Worm (Caenorhabditis elegans) whole organism, early embryonic: ENCODE results near the gene C27A7.8.

Experiments
- B0310.2 ChIP-seq: sonication (generic microtip); optimal IDR thresholded peaks from 2 replicates; lab custom pipeline; 2016; ENCODE audit warnings: mild to moderate bottlenecking, missing genetic modification characterization, missing compliant biosample characterization
- F13C5.2 ChIP-seq: sonication (generic microtip); optimal IDR thresholded peaks from 2 replicates; lab custom pipeline; 2017; ENCODE audit warnings: mild to moderate bottlenecking, missing genetic modification characterization, inconsistent platforms, missing compliant biosample characterization
- aly-1 ChIP-seq: sonication (generic microtip); optimal IDR thresholded peaks from 2 replicates; lab custom pipeline; 2016; ENCODE audit warnings: missing genetic modification characterization, missing compliant biosample characterization
- ama-1 ChIP-seq: fragments of 150-350 bp; optimal IDR thresholded peaks from 2 replicates; lab custom pipeline; 2014
- ceh-13 ChIP-seq: fragments of 200-800 bp; sonication (Bioruptor generic); optimal IDR thresholded peaks from 2 replicates; lab custom pipeline; 2018; ENCODE audit warnings: mild to moderate bottlenecking, missing genetic modification characterization, missing compliant biosample characterization
- ceh-36 ChIP-seq: sonication (generic microtip); optimal IDR thresholded peaks from 2 replicates; lab custom pipeline; 2016; ENCODE audit warnings: missing genetic modification characterization, inconsistent platforms, missing compliant biosample characterization
- ets-7 ChIP-seq: sonication (generic microtip); optimal IDR thresholded peaks from 2 replicates; lab custom pipeline; 2016; ENCODE audit warnings: missing genotype, missing genetic modification characterization, missing compliant biosample characterization
- flt-1 ChIP-seq: fragments of 200-800 bp; sonication (Bioruptor generic); IDR thresholded peaks from 2 replicates; pipeline ENCODE4 v1.3.6; 2022; ENCODE audit warnings: missing genetic modification characterization, missing compliant biosample characterization
- hmbx-1 ChIP-seq: sonication (generic microtip); optimal IDR thresholded peaks from 2 replicates; lab custom pipeline; 2016; ENCODE audit warnings: mild to moderate bottlenecking, missing genetic modification characterization, missing compliant biosample characterization
- hmg-4 ChIP-seq: fragments of 200-800 bp; sonication (Bioruptor generic); optimal IDR thresholded peaks from 2 replicates; lab custom pipeline; 2018; ENCODE audit warnings: mild to moderate bottlenecking, missing genetic modification characterization, missing compliant biosample characterization
- hnd-1 ChIP-seq: sonication (generic microtip); optimal IDR thresholded peaks from 2 replicates; lab custom pipeline; 2016; ENCODE audit warnings: missing genetic modification characterization, missing compliant biosample characterization
- pes-1 ChIP-seq: fragments of 200-800 bp; sonication (Bioruptor generic); IDR thresholded peaks from 2 replicates; pipeline ENCODE4 v1.3.6; 2022; ENCODE audit warnings: missing genetic modification reagents, missing genetic modification characterization, missing compliant biosample characterization
- scrt-1 ChIP-seq: fragments of 200-800 bp; sonication (Bioruptor generic); IDR thresholded peaks from 2 replicates; pipeline ENCODE4 v1.3.6; 2022; ENCODE audit warnings: missing genetic modification characterization, missing compliant biosample characterization
- sea-1 ChIP-seq: fragments of 200-800 bp; sonication (Bioruptor generic); conservative IDR thresholded peaks from 2 replicates; pipeline ENCODE4 v1.3.6; 2022; ENCODE audit warnings: missing genetic modification characterization, missing compliant biosample characterization
- tbx-11 ChIP-seq: fragments of 200-800 bp; sonication (Bioruptor generic); IDR thresholded peaks from 2 replicates; pipeline ENCODE4 v1.3.6; 2022; ENCODE audit warnings: missing genetic modification characterization, missing compliant biosample characterization
- tbx-37 ChIP-seq: fragments of 200-800 bp; sonication (Bioruptor generic); conservative IDR thresholded peaks from 2 replicates; pipeline ENCODE4 v1.3.6; 2022; ENCODE audit warnings: missing genetic modification reagents, missing genetic modification characterization, missing compliant biosample characterization
- tra-4 ChIP-seq: sonication (generic microtip); optimal IDR thresholded peaks from 2 replicates; lab custom pipeline; 2017; ENCODE audit warnings: missing genetic modification characterization, missing compliant biosample characterization

C27A7.8 gene

ce11 chrV:12153784-12154183 lies 827 bp downstream of the C27A7.8 start:
- TF ChIP-seq tbx-37 (GFP tag; lab: Robert Waterston, UW) = no peak
- TF ChIP-seq B0310.2 (tag; lab: Kevin White, UChicago) = no peak
- no peak for TF ChIP-seq F13C5.2
- TF ChIP-seq hmbx-1 (tag; lab: Kevin White, UChicago) = no peak
- TF ChIP-seq sea-1 (GFP tag; lab: Robert Waterston, UW) = no peak
- no peak for TF ChIP-seq tra-4 (tag; lab: Kevin White, UChicago)
- no peak for TF ChIP-seq pes-1 (GFP tag; lab: Robert Waterston, UW)
- TF ChIP-seq ceh-36 (tag; lab: Kevin White, UChicago) = no peak
- no peak for TF ChIP-seq flt-1 (GFP tag; lab: Robert Waterston, UW)
- TF ChIP-seq ceh-13 = no peak
- TF ChIP-seq scrt-1 (GFP tag; lab: Robert Waterston, UW) = no peak
- TF ChIP-seq tbx-11 (GFP tag; lab: Robert Waterston, UW) = no peak
- TF ChIP-seq aly-1 (tag; lab: Kevin White, UChicago) = no peak
- no peak for TF ChIP-seq ama-1 (lab: Kevin White, UChicago)
- TF ChIP-seq hnd-1 (tag; lab: Kevin White, UChicago) = no peak
- no peak for TF ChIP-seq hmg-4 (GFP tag; lab: Kevin White, UChicago)
- TF ChIP-seq ets-7 (tag; lab: Kevin White, UChicago) = no peak

ce11 chrV:12154554-12154953 lies 1.6 kb downstream of the C27A7.8 start, which contains the start of gene C27A7.9:
Gene C27A7.9, minus strand, starts transcription at chrV:12154654.
- no peak for TF ChIP-seq F13C5.2
- TF ChIP-seq hmbx-1 (tag; lab: Kevin White, UChicago) = no peak
- no peak for TF ChIP-seq tbx-11 (GFP tag; lab: Robert Waterston, UW)
- no peak for TF ChIP-seq hmg-4 (GFP tag; lab: Kevin White, UChicago)
- TF ChIP-seq ceh-13 = no peak
- TF ChIP-seq sea-1 (GFP tag; lab: Robert Waterston, UW) = no peak
- TF ChIP-seq tra-4 (tag; lab: Kevin White, UChicago) = no peak
- no peak for TF ChIP-seq B0310.2 (tag; lab: Kevin White, UChicago)
- no peak for TF ChIP-seq flt-1 (GFP tag; lab: Robert Waterston, UW)
- no peak for TF ChIP-seq tbx-37 (GFP tag; lab: Robert Waterston, UW)
- no peak for TF ChIP-seq ama-1 (lab: Kevin White, UChicago)

DNA sequence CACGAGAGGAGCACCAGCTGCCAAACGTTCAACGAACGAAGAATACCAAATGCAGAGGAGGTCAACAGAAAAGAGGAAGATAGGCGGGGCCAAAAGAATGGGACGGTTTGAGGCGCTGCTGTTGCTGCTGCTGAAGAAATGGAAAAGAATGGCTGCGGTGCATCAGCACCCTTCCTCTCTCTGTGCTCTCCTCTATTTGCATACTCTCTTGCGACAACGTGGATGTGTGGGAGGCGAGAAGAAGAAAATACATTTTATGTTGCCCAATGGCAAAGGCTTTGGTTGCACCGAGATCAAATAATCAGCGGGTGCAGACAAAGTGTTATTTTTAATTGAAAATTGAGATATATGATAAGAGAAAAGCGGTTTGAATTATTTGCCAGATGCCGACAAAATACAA lies 5.4 kb downstream of the C27A7.8 start:
- TF ChIP-seq sea-1 (GFP tag; lab: Robert Waterston, UW) (no peak), tbx-37 (GFP tag; lab: Robert Waterston, UW) (no peak), F13C5.2 (no peak), hnd-1 (tag; lab: Kevin White, UChicago) (no peak), scrt-1 (GFP tag; lab: Robert Waterston, UW) (no peak), aly-1 (tag; lab: Kevin White, UChicago) (no peak), flt-1 (GFP tag; lab: Robert Waterston, UW) (no peak), tra-4 (tag; lab: Kevin White, UChicago) (no peak), ets-7 (tag; lab: Kevin White, UChicago) (no peak), hmbx-1 (tag; lab: Kevin White, UChicago) (no peak), hmg-4 (GFP tag; lab: Kevin White, UChicago) (no peak), B0310.2 (tag; lab: Kevin White, UChicago) (no peak)

DNA sequence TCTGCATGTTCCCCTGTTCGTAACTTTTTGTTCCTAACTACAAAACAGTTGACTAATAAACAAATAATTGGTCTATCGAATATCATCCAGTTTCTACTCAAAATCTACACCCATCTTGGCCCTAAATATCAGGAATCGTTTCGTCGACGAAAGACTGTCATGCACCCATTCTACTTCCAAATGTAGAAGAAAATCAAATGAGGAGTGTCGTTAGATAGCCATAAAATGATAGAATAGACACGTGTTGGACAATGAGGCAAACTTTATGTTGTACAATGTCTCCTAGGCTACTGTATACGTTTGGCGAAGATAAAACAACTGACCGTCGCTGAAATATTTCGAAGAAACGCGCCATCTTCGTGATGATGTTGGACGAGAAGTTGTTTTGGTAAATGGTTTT lies 7.0 kb downstream of the C27A7.8 start:
- TF ChIP-seq scrt-1 (GFP tag; lab: Robert Waterston, UW) (no peak), pes-1 (GFP tag; lab: Robert Waterston, UW) (no peak), B0310.2 (tag; lab: Kevin White, UChicago) (no peak), tbx-11 (GFP tag; lab: Robert Waterston, UW) (no peak), aly-1 (tag; lab: Kevin White, UChicago) (no peak), flt-1 (GFP tag; lab: Robert Waterston, UW) (no peak), hnd-1 (tag; lab: Kevin White, UChicago) (no peak)

ce11 chrV:12161157-12161556 lies 8.2 kb downstream of the C27A7.8 start:
- TF ChIP-seq flt-1 (GFP tag; lab: Robert Waterston, UW) (no peak), ama-1 (lab: Kevin White, UChicago) (no peak), tra-4 (tag; lab: Kevin White, UChicago) (no peak), hnd-1 (tag; lab: Kevin White, UChicago) (no peak), ceh-13 (no peak), sea-1 (GFP tag; lab: Robert Waterston, UW) (no peak), hmbx-1 (tag; lab: Kevin White, UChicago) (no peak), aly-1 (tag; lab: Kevin White, UChicago) (no peak), tbx-37 (GFP tag; lab: Robert Waterston, UW) (no peak), pes-1 (GFP tag; lab: Robert Waterston, UW) (no peak), B0310.2 (tag; lab: Kevin White, UChicago) (no peak), F13C5.2 (no peak), ets-7 (tag; lab: Kevin White, UChicago) (no peak), scrt-1 (GFP tag; lab: Robert Waterston, UW) (no peak), tbx-11 (GFP tag; lab: Robert Waterston, UW) (no peak), hmg-4 (GFP tag; lab: Kevin White, UChicago) (no peak)

DNA sequence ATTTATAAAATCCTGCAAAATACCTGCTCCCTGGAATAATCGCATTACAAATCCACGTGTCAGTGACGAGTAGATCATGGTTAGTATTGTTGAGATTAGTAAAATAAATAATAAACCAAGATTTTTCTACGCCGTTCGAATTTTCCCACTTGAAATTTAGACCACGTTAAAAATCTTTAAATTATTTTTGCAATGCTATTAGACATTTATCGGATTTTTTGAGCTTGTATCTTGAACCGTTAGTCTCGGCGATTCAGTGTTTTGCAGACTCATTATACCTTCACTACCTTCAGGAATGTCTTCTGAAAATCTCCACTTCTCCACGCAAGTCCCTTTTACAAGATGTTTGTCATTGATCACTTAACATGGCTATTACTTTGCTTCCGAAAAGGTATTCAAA lies 9.3 kb downstream of the C27A7.8 start, which contains the start of gene C27A7.5:
Gene C27A7.5 (minus strand): TSS at position 101 of the 400 bp plus-strand sequence.
- TF ChIP-seq aly-1 (tag; lab: Kevin White, UChicago) (no peak), scrt-1 (GFP tag; lab: Robert Waterston, UW) (no peak), flt-1 (GFP tag; lab: Robert Waterston, UW) (no peak), ama-1 (lab: Kevin White, UChicago) (no peak), hmg-4 (GFP tag; lab: Kevin White, UChicago) (no peak), sea-1 (GFP tag; lab: Robert Waterston, UW) (no peak), ceh-36 (tag; lab: Kevin White, UChicago) (no peak), tra-4 (tag; lab: Kevin White, UChicago) (no peak), pes-1 (GFP tag; lab: Robert Waterston, UW) (no peak), F13C5.2 (no peak), ets-7 (tag; lab: Kevin White, UChicago) (no peak), tbx-37 (GFP tag; lab: Robert Waterston, UW) (no peak), B0310.2 (tag; lab: Kevin White, UChicago) (no peak), ceh-13 (no peak), tbx-11 (GFP tag; lab: Robert Waterston, UW) (no peak), hmbx-1 (tag; lab: Kevin White, UChicago) (no peak), hnd-1 (tag; lab: Kevin White, UChicago) (no peak)
